Worm (Caenorhabditis elegans) whole organism, late embryonic: ENCODE data around the gene spat-1.

Experiments used
- C08G9.2 ChIP-seq: sonication (generic microtip); optimal IDR thresholded peaks from 2 replicates; lab custom pipeline; 2016; ENCODE audit warnings: mild to moderate bottlenecking, missing genetic modification characterization, moderate library complexity, missing compliant biosample characterization
- C38D4.7 ChIP-seq: fragments of 200-800 bp; sonication (Bioruptor generic); optimal IDR thresholded peaks from 2 replicates; lab custom pipeline; 2018; ENCODE audit warnings: mild to moderate bottlenecking, missing genetic modification characterization, moderate library complexity, missing compliant biosample characterization
- K02D7.2 ChIP-seq: sonication (generic microtip); optimal IDR thresholded peaks from 2 replicates; lab custom pipeline; 2017; ENCODE audit warnings: mild to moderate bottlenecking, missing genetic modification characterization, missing compliant biosample characterization
- Y22D7AL.16 ChIP-seq: sonication (generic microtip); optimal IDR thresholded peaks from 2 replicates; lab custom pipeline; 2016; ENCODE audit warnings: missing genetic modification characterization, missing compliant biosample characterization
- ahr-1 ChIP-seq: sonication (generic microtip); optimal IDR thresholded peaks from 2 replicates; lab custom pipeline; 2016; ENCODE audit warnings: missing genetic modification characterization, missing compliant biosample characterization
- ama-1 ChIP-seq: fragments of 150-350 bp; optimal IDR thresholded peaks from 2 replicates; lab custom pipeline; 2014
- ceh-14 ChIP-seq: sonication (generic microtip); optimal IDR thresholded peaks from 2 replicates; lab custom pipeline; 2016; ENCODE audit warnings: missing genotype, missing genetic modification characterization, missing compliant biosample characterization
- ceh-18 ChIP-seq: sonication (generic microtip); optimal IDR thresholded peaks from 2 replicates; lab custom pipeline; 2016; ENCODE audit warnings: missing genetic modification characterization, missing compliant biosample characterization
- ceh-19 ChIP-seq: fragments of 200-800 bp; sonication (Bioruptor generic); optimal IDR thresholded peaks from 2 replicates; lab custom pipeline; 2018; ENCODE audit warnings: mild to moderate bottlenecking, missing genetic modification characterization, missing compliant biosample characterization
- ceh-2 ChIP-seq: sonication (generic microtip); optimal IDR thresholded peaks from 2 replicates; lab custom pipeline; 2016; ENCODE audit warnings: missing genotype, missing genetic modification characterization, missing compliant biosample characterization
- ceh-22 ChIP-seq: sonication (generic microtip); optimal IDR thresholded peaks from 2 replicates; lab custom pipeline; 2017; ENCODE audit warnings: missing biosample characterization, missing genetic modification characterization
- ceh-24 ChIP-seq: sonication (generic microtip); optimal IDR thresholded peaks from 2 replicates; lab custom pipeline; 2016; ENCODE audit warnings: mild to moderate bottlenecking, missing genetic modification characterization, missing compliant biosample characterization
- ceh-30 ChIP-seq: fragments of 150-350 bp; optimal IDR thresholded peaks from 2 replicates; lab custom pipeline; 2014; ENCODE audit warnings: missing biosample characterization, missing genetic modification characterization
- ceh-31 ChIP-seq: sonication (generic microtip); optimal IDR thresholded peaks from 2 replicates; lab custom pipeline; 2016; ENCODE audit warnings: missing genetic modification characterization, missing compliant biosample characterization
- ceh-34 ChIP-seq: sonication (generic microtip); optimal IDR thresholded peaks from 2 replicates; lab custom pipeline; 2016; ENCODE audit warnings: mild to moderate bottlenecking, missing genetic modification characterization, missing compliant biosample characterization
- ceh-48 ChIP-seq: sonication (generic microtip); optimal IDR thresholded peaks from 2 replicates; lab custom pipeline; 2016; ENCODE audit warnings: missing genetic modification characterization, inconsistent platforms, missing compliant biosample characterization
- ceh-9 ChIP-seq: sonication (generic microtip); optimal IDR thresholded peaks from 2 replicates; lab custom pipeline; 2016; ENCODE audit warnings: mild to moderate bottlenecking, missing genetic modification characterization, inconsistent platforms, missing compliant biosample characterization
- ets-4 ChIP-seq: sonication (generic microtip); optimal IDR thresholded peaks from 2 replicates; lab custom pipeline; 2016; ENCODE audit warnings: missing genetic modification characterization, missing compliant biosample characterization
- eyg-1 ChIP-seq: sonication (generic microtip); optimal IDR thresholded peaks from 2 replicates; lab custom pipeline; 2016; ENCODE audit warnings: missing genotype, missing genetic modification characterization, missing compliant biosample characterization
- fax-1 ChIP-seq: sonication (generic microtip); optimal IDR thresholded peaks from 2 replicates; lab custom pipeline; 2016; ENCODE audit warnings: missing genotype, missing genetic modification characterization, missing compliant biosample characterization
- fkh-6 ChIP-seq: sonication (generic microtip); optimal IDR thresholded peaks from 2 replicates; lab custom pipeline; 2016; ENCODE audit warnings: missing genetic modification characterization, missing compliant biosample characterization
- gmeb-2 ChIP-seq: sonication (generic microtip); optimal IDR thresholded peaks from 2 replicates; lab custom pipeline; 2016; ENCODE audit warnings: missing genetic modification characterization, inconsistent platforms, missing compliant biosample characterization
- hlh-13 ChIP-seq: fragments of 200-800 bp; sonication (Bioruptor generic); optimal IDR thresholded peaks from 2 replicates; lab custom pipeline; 2018; ENCODE audit warnings: mild to moderate bottlenecking, missing genetic modification characterization, missing compliant biosample characterization
- hlh-15 ChIP-seq: sonication (generic microtip); optimal IDR thresholded peaks from 2 replicates; lab custom pipeline; 2016; ENCODE audit warnings: missing genetic modification characterization, missing compliant biosample characterization
- hlh-30 ChIP-seq: sonication (generic microtip); optimal IDR thresholded peaks from 2 replicates; lab custom pipeline; 2017; ENCODE audit warnings: antibody characterized with exemption, missing genetic modification characterization, missing compliant biosample characterization; ENCODE audit not compliant: insufficient read depth
- hlh-6 ChIP-seq: sonication (generic microtip); optimal IDR thresholded peaks from 2 replicates; lab custom pipeline; 2016; ENCODE audit warnings: missing genotype, missing genetic modification characterization, missing compliant biosample characterization
- hlh-8 ChIP-seq: sonication (generic microtip); optimal IDR thresholded peaks from 2 replicates; lab custom pipeline; 2016; ENCODE audit warnings: missing genotype, missing genetic modification characterization, missing compliant biosample characterization
- lim-6 ChIP-seq: sonication (generic microtip); optimal IDR thresholded peaks from 2 replicates; lab custom pipeline; 2016; ENCODE audit warnings: missing genetic modification characterization, missing compliant biosample characterization
- lin-11 ChIP-seq: fragments of 200-800 bp; sonication (Bioruptor generic); optimal IDR thresholded peaks from 2 replicates; lab custom pipeline; 2018; ENCODE audit warnings: mild to moderate bottlenecking, missing genetic modification characterization, missing compliant biosample characterization
- mec-3 ChIP-seq: sonication (generic microtip); optimal IDR thresholded peaks from 2 replicates; lab custom pipeline; 2016; ENCODE audit warnings: borderline replicate concordance, missing genetic modification characterization, missing compliant biosample characterization
- nhr-11 ChIP-seq: fragments of 150-350 bp; optimal IDR thresholded peaks from 2 replicates; lab custom pipeline; 2014; ENCODE audit warnings: missing biosample characterization, missing genetic modification characterization
- npax-4 ChIP-seq: sonication (generic microtip); optimal IDR thresholded peaks from 2 replicates; lab custom pipeline; 2016; ENCODE audit warnings: missing genetic modification characterization, missing compliant biosample characterization
- odd-2 ChIP-seq: sonication (generic microtip); optimal IDR thresholded peaks from 2 replicates; lab custom pipeline; 2017; ENCODE audit warnings: antibody characterized with exemption, mild to moderate bottlenecking, missing genetic modification characterization, missing compliant biosample characterization
- pag-3 ChIP-seq: sonication (generic microtip); optimal IDR thresholded peaks from 2 replicates; lab custom pipeline; 2016; ENCODE audit warnings: missing compliant biosample characterization, missing genetic modification characterization, borderline replicate concordance
- pat-9 ChIP-seq: fragments of 200-800 bp; sonication (Bioruptor generic); optimal IDR thresholded peaks from 2 replicates; lab custom pipeline; 2018; ENCODE audit warnings: mild to moderate bottlenecking, missing genetic modification characterization, moderate library complexity, missing compliant biosample characterization
- pax-1 ChIP-seq: fragments of 150-350 bp; optimal IDR thresholded peaks from 2 replicates; lab custom pipeline; 2014; ENCODE audit warnings: missing biosample characterization, missing genetic modification characterization
- pha-2 ChIP-seq: sonication (generic microtip); optimal IDR thresholded peaks from 2 replicates; lab custom pipeline; 2017; ENCODE audit warnings: mild to moderate bottlenecking, missing genetic modification characterization, missing compliant biosample characterization
- pha-4 ChIP-seq: fragments of 150-350 bp; optimal IDR thresholded peaks from 2 replicates; lab custom pipeline; 2018; ENCODE audit warnings: missing biosample characterization, missing genetic modification reagents, missing genetic modification characterization
- pqm-1 ChIP-seq: sonication (generic microtip); optimal IDR thresholded peaks from 2 replicates; lab custom pipeline; 2016; ENCODE audit warnings: missing genetic modification characterization, missing compliant biosample characterization
- pros-1 ChIP-seq: fragments of 150-350 bp; optimal IDR thresholded peaks from 2 replicates; lab custom pipeline; 2014; ENCODE audit warnings: missing biosample characterization, missing genetic modification reagents, missing genetic modification characterization
- ref-2 ChIP-seq: sonication (generic microtip); optimal IDR thresholded peaks from 2 replicates; lab custom pipeline; 2016; ENCODE audit warnings: missing genetic modification characterization, missing compliant biosample characterization
- rnt-1 ChIP-seq: sonication (generic microtip); optimal IDR thresholded peaks from 2 replicates; lab custom pipeline; 2016; ENCODE audit warnings: missing genetic modification characterization, missing compliant biosample characterization
- sdc-2 ChIP-seq: sonication (generic microtip); optimal IDR thresholded peaks from 2 replicates; lab custom pipeline; 2016; ENCODE audit warnings: missing genotype, missing genetic modification characterization, missing compliant biosample characterization
- sox-2 ChIP-seq: fragments of 200-800 bp; sonication (Bioruptor generic); IDR thresholded peaks from 2 replicates; pipeline ENCODE4 v1.3.6; 2022; ENCODE audit warnings: missing genetic modification reagents, missing genetic modification characterization, missing compliant biosample characterization
- sox-4 ChIP-seq: sonication (generic microtip); optimal IDR thresholded peaks from 2 replicates; lab custom pipeline; 2017; ENCODE audit warnings: mild to moderate bottlenecking, missing genetic modification characterization, inconsistent platforms, missing compliant biosample characterization
- tbx-7 ChIP-seq: sonication (generic microtip); optimal IDR thresholded peaks from 2 replicates; lab custom pipeline; 2016; ENCODE audit warnings: missing genotype, missing genetic modification characterization, missing compliant biosample characterization
- ttx-3 ChIP-seq: sonication (generic microtip); optimal IDR thresholded peaks from 2 replicates; lab custom pipeline; 2016; ENCODE audit warnings: missing genetic modification reagents, missing genetic modification characterization, missing compliant biosample characterization
- unc-3 ChIP-seq, 2 experiments: fragments of 200-800 bp in 1 of 2; sonication (Bioruptor generic) in 1 of 2; sonication (generic microtip) in 1 of 2; conservative IDR thresholded peaks in 1 of 2; optimal IDR thresholded peaks in 1 of 2; 2 replicates each; pipeline versions ENCODE4 v1.3.6 to Lab custom; 2016 to 2022; ENCODE audit warnings: missing compliant biosample characterization in 2 of 2, missing genetic modification characterization in 2 of 2, missing genetic modification reagents in 1 of 2
- unc-42 ChIP-seq: sonication (generic microtip); optimal IDR thresholded peaks from 2 replicates; lab custom pipeline; 2016; ENCODE audit warnings: missing genotype, missing genetic modification characterization, missing compliant biosample characterization
- unc-55 ChIP-seq: sonication (generic microtip); optimal IDR thresholded peaks from 2 replicates; lab custom pipeline; 2017; ENCODE audit warnings: missing biosample characterization, missing genetic modification reagents, missing genetic modification characterization
- unc-86 ChIP-seq: sonication (generic microtip); optimal IDR thresholded peaks from 2 replicates; lab custom pipeline; 2016; ENCODE audit warnings: missing genetic modification characterization, missing compliant biosample characterization
- zip-5 ChIP-seq: sonication (generic microtip); optimal IDR thresholded peaks from 2 replicates; lab custom pipeline; 2016; ENCODE audit warnings: missing genetic modification characterization, missing compliant biosample characterization
- ztf-16 ChIP-seq: sonication (generic microtip); optimal IDR thresholded peaks from 2 replicates; lab custom pipeline; 2017; ENCODE audit warnings: missing genetic modification characterization, missing compliant biosample characterization

Gene spat-1

DNA sequence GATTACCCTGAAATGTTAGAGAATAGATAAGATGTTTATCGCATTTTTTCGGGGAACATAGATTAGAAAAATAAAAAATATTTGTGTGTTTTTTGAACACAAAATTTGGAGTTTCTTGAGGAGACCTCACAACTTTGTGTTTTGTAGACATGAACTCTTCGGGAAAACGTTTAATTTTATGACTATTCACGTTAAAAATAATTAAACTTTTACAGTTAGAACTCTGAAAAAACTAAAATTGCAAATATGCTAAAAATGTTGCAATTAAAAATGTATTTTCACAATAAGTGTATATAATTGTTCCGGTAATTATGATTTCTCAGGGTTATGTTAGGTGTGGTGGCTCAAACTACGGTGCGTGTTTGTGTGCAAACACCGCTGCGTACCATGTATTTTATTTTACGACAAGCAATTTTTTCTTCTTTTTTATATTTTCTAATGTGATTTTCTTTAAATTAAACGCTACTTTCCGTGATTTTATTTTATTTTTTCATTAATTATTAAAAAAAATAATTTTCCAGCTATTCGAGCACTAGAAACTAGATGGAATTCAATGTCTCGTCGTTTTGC is at the start of gene spat-1, which contains the start of gene F57C2.5:
Gene spat-1 (plus strand): TSS at position 520 of the 570 bp plus-strand sequence.
Gene F57C2.5 (minus strand): TSS at position 7 of the 570 bp plus-strand sequence.
- TF ChIP-seq sox-2 = no peak
- TF ChIP-seq sox-4 (tag; lab: Kevin White, UChicago) = no peak
- peak; percentile 61 for TF ChIP-seq pha-2 (tag; lab: Kevin White, UChicago)
- peak; percentile 96 for TF ChIP-seq ceh-2 (tag; lab: Kevin White, UChicago)
- peak; percentile 96 for TF ChIP-seq zip-5 (tag; lab: Kevin White, UChicago)
- TF ChIP-seq fax-1 (tag; lab: Kevin White, UChicago) = peak; percentile 94
- peak; percentile 97 for TF ChIP-seq ets-4
- TF ChIP-seq hlh-6 = peak; percentile 6
- TF ChIP-seq pqm-1 (tag; lab: Kevin White, UChicago) = peak; percentile 91
- TF ChIP-seq ceh-9 (tag; lab: Kevin White, UChicago) = no peak
- TF ChIP-seq mec-3 (tag; lab: Kevin White, UChicago) = peak; percentile 73
- TF ChIP-seq ceh-14 (tag; lab: Kevin White, UChicago) = peak; percentile 97
- peak; percentile 64 for TF ChIP-seq ceh-19
- TF ChIP-seq ceh-31 (tag; lab: Kevin White, UChicago) = peak; percentile 99
- no peak for TF ChIP-seq hlh-30 (tag; lab: Kevin White, UChicago)
- TF ChIP-seq ceh-30 (tag; lab: Kevin White, UChicago) = no peak
- TF ChIP-seq K02D7.2 = no peak
- TF ChIP-seq pax-1 (tag; lab: Kevin White, UChicago) = no peak
- no peak for TF ChIP-seq unc-3 (GFP tag; conservative IDR thresholded peaks at IDR 0.05; lab: Robert Waterston, UW)
- TF ChIP-seq unc-3 (tag; optimal IDR thresholded peaks at IDR 0.05; lab: Kevin White, UChicago) = peak; percentile 74
- no peak for TF ChIP-seq gmeb-2 (tag; lab: Kevin White, UChicago)
- TF ChIP-seq unc-55 (GFP tag; lab: Kevin White, UChicago) = no peak
- TF ChIP-seq lim-6 = peak; percentile 93
- no peak for TF ChIP-seq ceh-48 (tag; lab: Kevin White, UChicago)
- peak; percentile 96 for TF ChIP-seq hlh-8 (tag; lab: Kevin White, UChicago)
- TF ChIP-seq tbx-7 (tag; lab: Kevin White, UChicago) = peak; percentile 94
- peak; percentile 80 for TF ChIP-seq ceh-34
- TF ChIP-seq ref-2 (tag; lab: Kevin White, UChicago) = peak; percentile 96
- peak; percentile 96 for TF ChIP-seq ahr-1 (tag; lab: Kevin White, UChicago)
- peak; percentile 94 for TF ChIP-seq C08G9.2 (tag; lab: Kevin White, UChicago)
- no peak for TF ChIP-seq pha-4 (tag; lab: Kevin White, UChicago)
- TF ChIP-seq ceh-22 (tag; lab: Kevin White, UChicago) = no peak
- TF ChIP-seq Y22D7AL.16 (tag; lab: Kevin White, UChicago) = no peak
- TF ChIP-seq hlh-15 = peak; percentile 79
- peak; percentile 79 for TF ChIP-seq pag-3 (tag; lab: Kevin White, UChicago)
- no peak for TF ChIP-seq nhr-11
- TF ChIP-seq pat-9 = no peak
- TF ChIP-seq pros-1 (tag; lab: Kevin White, UChicago) = no peak
- peak; percentile 8 for TF ChIP-seq eyg-1 (tag; lab: Kevin White, UChicago)
- no peak for TF ChIP-seq C38D4.7 (GFP tag; lab: Kevin White, UChicago)
- peak; percentile 21 for TF ChIP-seq sdc-2 (tag; lab: Kevin White, UChicago)
- peak; percentile 49 for TF ChIP-seq ttx-3 (tag; lab: Kevin White, UChicago)
- peak; percentile 70 for TF ChIP-seq ceh-18 (tag; lab: Kevin White, UChicago)
- peak; percentile 81 for TF ChIP-seq unc-86 (tag; lab: Kevin White, UChicago)
- TF ChIP-seq odd-2 (tag; lab: Kevin White, UChicago) = no peak
- TF ChIP-seq lin-11 (tag; lab: Kevin White, UChicago) = no peak
- TF ChIP-seq ama-1 = no peak
- peak; percentile 19 for TF ChIP-seq npax-4 (tag; lab: Kevin White, UChicago)
- peak; percentile 92 for TF ChIP-seq rnt-1 (tag; lab: Kevin White, UChicago)
- peak; percentile 86 for TF ChIP-seq unc-42
- TF ChIP-seq hlh-13 (GFP tag; lab: Kevin White, UChicago) = no peak
- peak; percentile 73 for TF ChIP-seq fkh-6
- TF ChIP-seq ceh-24 = peak; percentile 53
- TF ChIP-seq ztf-16 (tag; lab: Kevin White, UChicago) = peak; percentile 80
